Fruit fly (Drosophila melanogaster) whole organism: ENCODE measurements around the gene CG43321.
A peak's percentile ranks its signal among the peaks of the same experiment; 100 is the strongest.

Source experiments
- CG8478 ChIP-seq: fragments of >200 bp; optimal IDR thresholded peaks from 2 replicates; lab custom pipeline; 2018; ENCODE audit warnings: inconsistent platforms
- Dll ChIP-seq: fragments of >200 bp; optimal IDR thresholded peaks from 2 replicates; lab custom pipeline; 2017
- EcR ChIP-seq, 2 experiments: fragments of >200 bp; optimal IDR thresholded peaks; 2 replicates each; lab custom pipeline; 2017; ENCODE audit warnings: missing biosample characterization in 2 of 2, missing genetic modification characterization in 2 of 2, missing genetic modification reagents in 2 of 2
- pan ChIP-seq: fragments of >200 bp; optimal IDR thresholded peaks from 2 replicates; lab custom pipeline; 2017
- psq ChIP-seq: fragments of >200 bp; optimal IDR thresholded peaks from 2 replicates; lab custom pipeline; 2017
- usp ChIP-seq: fragments of >200 bp; optimal IDR thresholded peaks from 2 replicates; lab custom pipeline; 2017; ENCODE audit warnings: missing biosample characterization, missing genetic modification characterization, mixed read lengths

Gene CG43321

DNA sequence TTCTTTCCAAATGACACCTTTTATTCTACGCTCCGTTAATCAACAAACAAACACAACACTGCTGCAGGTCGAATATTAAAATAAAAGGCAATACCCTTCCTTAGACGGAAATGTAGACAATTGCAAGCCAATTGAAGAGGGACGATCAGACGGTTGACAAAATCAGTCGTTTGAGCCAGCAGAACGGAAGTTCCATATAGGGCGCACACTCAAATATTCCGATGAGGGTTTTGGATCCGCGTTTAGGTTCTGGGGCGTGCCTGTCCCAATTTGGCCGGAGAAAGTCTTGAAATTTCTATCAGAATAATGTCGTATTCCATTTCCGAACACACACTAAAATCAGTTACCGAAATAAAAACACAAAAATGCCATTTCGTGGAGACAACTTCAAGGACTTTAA, at the start of gene CG43321:
TSS of gene CG43321 (plus strand) at position 301 of the 400 bp plus-strand sequence.
- TF ChIP-seq pan (lab: Kevin White, UChicago) = no peak
- no peak for TF ChIP-seq CG8478 (lab: Kevin White, UChicago)
- TF ChIP-seq Dll (lab: Kevin White, UChicago) = no peak
- TF ChIP-seq usp = no peak
- TF ChIP-seq EcR (GFP tag; optimal IDR thresholded peaks at IDR 0.05; lab: Kevin White, UChicago) = no peak
- TF ChIP-seq psq (lab: Kevin White, UChicago) = no peak

DNA sequence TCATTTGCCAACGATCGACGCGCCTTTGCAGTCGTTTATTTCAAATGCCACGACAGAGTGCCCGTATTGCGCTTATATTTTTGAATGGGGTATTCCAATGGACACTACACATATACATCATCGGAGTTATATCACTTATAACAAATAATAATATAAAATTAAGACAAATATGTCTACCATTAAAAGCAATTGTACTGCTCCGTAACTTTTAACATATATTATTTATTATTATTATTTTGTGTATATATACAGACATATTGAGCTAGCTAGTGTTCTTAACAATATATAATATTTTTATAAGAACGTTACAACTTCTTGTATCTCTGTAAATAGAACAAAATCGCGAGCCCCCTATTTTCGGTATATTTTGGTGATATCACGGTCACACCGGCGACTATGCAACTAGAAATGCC, 48.0 kb upstream of the CG43321 start, which contains the start of the genes sip2 and Coprox:
TSS of gene sip2 (minus strand) at position 53 of the 413 bp plus-strand sequence.
TSS of gene Coprox (plus strand) at position 400 of the 413 bp plus-strand sequence.
- TF ChIP-seq Dll (lab: Kevin White, UChicago) = no peak
- TF ChIP-seq pan (lab: Kevin White, UChicago) = no peak
- TF ChIP-seq CG8478 (lab: Kevin White, UChicago) = no peak

DNA sequence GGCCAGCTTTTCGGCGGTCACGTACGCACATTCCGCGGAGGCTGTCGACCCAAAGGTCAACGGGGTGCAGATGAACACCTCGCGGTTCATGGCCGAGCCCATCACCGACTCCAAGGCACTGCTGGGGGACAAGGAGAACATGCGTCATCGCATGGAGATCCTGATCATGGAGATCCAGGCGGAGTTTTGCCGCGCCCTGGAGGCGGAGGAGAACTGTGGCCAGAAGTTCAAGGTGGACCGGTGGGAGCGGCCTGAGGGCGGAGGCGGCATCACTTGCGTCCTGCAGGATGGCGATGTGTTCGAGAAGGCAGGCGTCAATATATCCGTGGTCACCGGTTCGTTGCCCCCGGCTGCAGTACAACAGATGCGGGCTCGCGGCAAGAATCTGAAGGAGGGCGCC, 47.4 kb upstream of the CG43321 start:
- TF ChIP-seq psq (lab: Kevin White, UChicago) = no peak
- no peak for TF ChIP-seq usp
- TF ChIP-seq EcR (GFP tag; optimal IDR thresholded peaks at IDR 0.05; lab: Kevin White, UChicago) = no peak
- TF ChIP-seq Dll (lab: Kevin White, UChicago) = no peak
- no peak for TF ChIP-seq pan (lab: Kevin White, UChicago)
- TF ChIP-seq CG8478 (lab: Kevin White, UChicago) = no peak

DNA sequence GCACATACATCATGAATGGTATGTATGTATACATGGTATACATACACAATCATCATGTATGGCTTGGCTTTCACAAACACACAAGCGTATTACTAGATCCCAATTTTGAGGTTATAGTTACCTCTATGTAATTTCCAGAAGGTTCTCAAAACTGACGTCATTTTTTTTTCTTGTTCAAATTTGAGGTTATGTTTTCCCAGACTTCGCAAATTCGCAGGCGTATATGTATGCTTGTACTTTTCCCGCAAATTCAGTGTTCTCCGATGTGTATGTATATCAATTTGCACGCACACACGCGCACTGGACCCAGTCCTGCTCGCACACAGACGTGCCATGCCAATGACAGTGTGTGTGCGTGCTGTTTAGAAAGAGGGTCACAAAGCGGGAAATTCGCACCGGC, 45.8 kb upstream of the CG43321 start:
- TF ChIP-seq CG8478 (lab: Kevin White, UChicago) = no peak
- no peak for TF ChIP-seq pan (lab: Kevin White, UChicago)
- TF ChIP-seq Dll (lab: Kevin White, UChicago) = no peak
- no peak for TF ChIP-seq psq (lab: Kevin White, UChicago)
- TF ChIP-seq usp = no peak
- TF ChIP-seq EcR (GFP tag; optimal IDR thresholded peaks at IDR 0.05; lab: Kevin White, UChicago) = no peak

DNA sequence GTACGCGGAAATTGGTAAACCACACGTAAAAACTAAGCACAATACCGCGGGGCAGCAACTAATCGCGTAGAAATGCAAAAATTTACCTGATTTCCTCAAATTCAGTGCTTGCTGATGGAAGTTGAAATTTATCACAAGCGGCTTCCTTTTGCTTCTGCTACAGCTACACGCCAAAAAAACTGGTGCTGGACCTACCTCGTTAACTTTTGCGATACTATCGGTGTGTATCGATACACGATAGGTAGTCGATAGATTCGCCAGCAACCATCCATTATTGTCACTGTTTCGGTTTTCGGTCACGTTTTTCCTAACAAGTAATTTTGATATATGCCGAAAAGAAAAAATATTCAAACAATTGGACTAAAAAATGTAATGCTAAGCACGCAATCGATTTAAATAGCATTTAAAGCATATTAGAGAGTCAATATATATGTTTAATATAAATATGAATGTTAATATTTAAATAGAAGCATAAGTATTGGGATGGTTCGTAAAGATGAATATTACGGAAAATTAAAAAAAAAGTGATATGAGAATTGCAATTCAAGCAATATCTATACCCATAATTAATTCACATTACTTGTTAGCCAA, 44.5 kb upstream of the CG43321 start, which contains the start of gene Sumo:
TSS of gene Sumo (minus strand) at position 223 of the 591 bp plus-strand sequence.
- TF ChIP-seq pan (lab: Kevin White, UChicago) (no peak), psq (lab: Kevin White, UChicago) (no peak), CG8478 (lab: Kevin White, UChicago) (no peak), usp (no peak), Dll (lab: Kevin White, UChicago) (no peak), EcR (GFP tag; optimal IDR thresholded peaks at IDR 0.05; lab: Kevin White, UChicago) (no peak)

DNA sequence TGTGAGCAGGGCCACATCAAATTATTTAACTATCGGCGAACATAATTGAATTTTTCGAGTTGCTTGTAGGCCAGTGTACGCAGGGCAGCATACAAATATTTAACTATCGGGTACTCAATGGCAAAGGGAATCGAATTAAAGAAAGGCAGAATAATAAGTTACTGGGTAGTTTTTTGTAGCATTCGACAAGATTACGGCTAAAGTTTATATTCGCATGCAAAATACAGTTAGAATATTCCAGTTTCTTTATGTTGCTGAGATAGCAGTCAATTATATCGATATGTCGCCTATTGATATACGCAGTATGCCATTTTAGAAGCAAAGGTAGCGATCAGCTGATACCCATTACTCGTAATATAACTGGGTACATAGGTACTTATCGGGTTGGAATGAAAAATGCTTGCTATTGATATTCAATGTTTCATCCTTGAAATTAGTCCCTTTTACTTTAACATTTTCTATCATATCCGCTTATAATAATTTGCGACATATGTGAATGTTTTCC, 44.0 kb upstream of the CG43321 start:
- TF ChIP-seq pan (lab: Kevin White, UChicago) (peak; percentile 89), EcR (GFP tag; optimal IDR thresholded peaks at IDR 0.05; lab: Kevin White, UChicago) (no peak)

DNA sequence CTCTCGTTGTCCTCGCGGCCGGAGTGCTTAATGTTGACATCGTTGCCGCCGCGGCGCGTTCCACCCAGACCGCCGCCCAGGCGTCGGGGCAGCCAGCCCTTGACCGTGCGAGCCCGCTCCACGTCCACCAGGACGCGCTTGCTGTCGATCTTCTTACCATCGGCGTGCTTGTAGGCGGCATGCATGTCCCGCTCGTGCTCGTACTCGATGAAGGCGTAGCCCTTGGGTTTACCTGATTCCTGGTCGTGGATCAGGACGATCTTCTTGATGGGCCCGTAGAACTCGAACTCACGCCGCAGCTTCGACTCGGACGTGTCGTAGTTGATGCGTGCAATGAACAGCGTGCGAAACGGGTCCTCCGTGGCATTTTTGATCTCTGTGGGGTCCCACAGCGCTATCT, 41.2 kb upstream of the CG43321 start:
- TF ChIP-seq CG8478 (lab: Kevin White, UChicago) (no peak), pan (lab: Kevin White, UChicago) (no peak), Dll (lab: Kevin White, UChicago) (no peak), psq (lab: Kevin White, UChicago) (no peak), EcR (GFP tag; optimal IDR thresholded peaks at IDR 0.05; lab: Kevin White, UChicago) (no peak), usp (no peak)

DNA sequence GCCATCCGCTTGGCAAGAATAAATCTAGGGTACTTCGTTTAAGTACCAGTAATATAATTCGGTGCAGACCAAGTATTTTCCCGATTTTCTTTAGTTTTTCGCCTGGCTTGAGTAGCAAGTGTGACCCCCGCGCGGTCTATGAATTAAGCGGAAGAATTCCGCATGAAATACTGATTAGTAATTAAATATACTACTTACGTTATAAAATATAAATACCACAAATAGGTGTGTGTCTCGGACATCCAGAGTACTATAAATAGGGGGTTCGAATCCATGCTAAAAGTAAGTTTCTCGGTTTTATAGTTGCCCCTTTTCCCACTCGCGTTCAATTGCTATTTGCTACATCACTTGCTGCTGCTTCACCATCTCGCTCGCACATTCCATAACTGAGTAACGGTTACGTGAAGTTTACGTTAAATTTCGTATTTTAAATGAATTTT, 40.4 kb upstream of the CG43321 start, which contains the start of gene snRNP-U1-70K:
TSS of gene snRNP-U1-70K (minus strand) at position 141 of the 440 bp plus-strand sequence.
- no peak for TF ChIP-seq usp
- no peak for TF ChIP-seq EcR (GFP tag; optimal IDR thresholded peaks at IDR 0.05; lab: Kevin White, UChicago)
- no peak for TF ChIP-seq psq (lab: Kevin White, UChicago)
- no peak for TF ChIP-seq CG8478 (lab: Kevin White, UChicago)
- TF ChIP-seq Dll (lab: Kevin White, UChicago) = no peak
- no peak for TF ChIP-seq pan (lab: Kevin White, UChicago)

DNA sequence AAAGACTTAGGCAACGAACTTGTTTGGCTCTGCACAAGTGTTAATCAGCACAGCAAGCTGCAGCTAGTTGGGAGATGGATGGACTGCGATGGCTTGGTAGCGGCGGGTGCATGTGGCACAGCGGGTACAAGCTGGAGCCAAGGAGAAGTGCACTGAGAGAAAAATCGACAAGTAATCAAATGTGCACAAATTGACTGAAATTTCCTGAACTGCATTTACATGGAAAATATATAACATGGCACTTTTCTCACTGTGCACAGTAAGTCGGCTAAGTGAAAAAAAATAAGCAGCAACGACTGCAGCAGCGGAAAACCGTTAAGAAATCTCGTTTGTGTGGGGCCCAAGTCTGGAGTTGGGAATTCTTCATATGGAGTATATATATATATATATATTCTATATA, 21.0 kb upstream of the CG43321 start:
- TF ChIP-seq pan (lab: Kevin White, UChicago) = no peak
- TF ChIP-seq EcR (GFP tag; optimal IDR thresholded peaks at IDR 0.05; lab: Kevin White, UChicago) = no peak
- TF ChIP-seq CG8478 (lab: Kevin White, UChicago) = no peak
- no peak for TF ChIP-seq psq (lab: Kevin White, UChicago)
- TF ChIP-seq usp = no peak
- TF ChIP-seq Dll (lab: Kevin White, UChicago) = no peak

DNA sequence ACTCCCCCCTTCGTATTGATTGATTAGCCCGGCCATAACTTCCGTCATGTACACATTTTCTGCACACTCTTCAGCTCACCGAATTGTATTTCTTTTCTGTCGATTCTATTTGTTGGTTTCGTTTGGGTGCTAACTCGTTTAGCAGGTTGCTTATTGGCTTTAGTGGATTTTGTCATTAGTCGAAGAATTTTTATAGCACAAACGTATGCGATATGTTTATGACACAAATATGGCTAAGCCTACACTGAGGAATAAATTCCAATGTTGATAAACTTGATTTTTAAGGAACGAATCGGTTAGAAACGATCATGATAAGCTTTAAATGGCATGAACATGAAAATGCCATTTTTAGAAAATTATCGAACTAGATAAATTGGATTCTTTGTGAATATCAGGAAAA, 13.3 kb upstream of the CG43321 start:
- TF ChIP-seq pan (lab: Kevin White, UChicago) (no peak), CG8478 (lab: Kevin White, UChicago) (no peak), psq (lab: Kevin White, UChicago) (no peak), Dll (lab: Kevin White, UChicago) (no peak), EcR (GFP tag; optimal IDR thresholded peaks at IDR 0.05; lab: Kevin White, UChicago) (no peak)

DNA sequence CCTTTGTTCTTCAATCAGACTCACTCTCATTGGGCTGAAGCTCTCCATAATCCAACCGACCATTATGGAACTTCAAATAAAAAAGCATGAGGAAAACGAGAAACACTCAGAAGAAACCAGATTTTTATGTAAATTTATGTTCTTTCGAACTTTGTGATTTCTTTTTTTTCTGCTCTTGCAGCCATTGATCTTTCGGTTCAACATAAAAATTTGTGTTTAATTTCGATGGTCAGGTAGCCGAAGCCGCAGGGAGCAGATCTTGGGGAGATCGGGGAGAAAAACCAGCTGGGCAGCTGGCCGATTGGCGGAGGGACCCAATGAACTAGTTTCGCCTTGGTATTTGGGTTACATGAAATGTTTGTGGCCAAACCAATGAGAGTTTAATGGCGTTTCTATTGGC, 7.8 kb upstream of the CG43321 start:
- no peak for TF ChIP-seq usp
- TF ChIP-seq EcR (GFP tag; optimal IDR thresholded peaks at IDR 0.05; lab: Kevin White, UChicago) = no peak
- no peak for TF ChIP-seq CG8478 (lab: Kevin White, UChicago)
- TF ChIP-seq pan (lab: Kevin White, UChicago) = no peak
- TF ChIP-seq Dll (lab: Kevin White, UChicago) = no peak
- no peak for TF ChIP-seq psq (lab: Kevin White, UChicago)

DNA sequence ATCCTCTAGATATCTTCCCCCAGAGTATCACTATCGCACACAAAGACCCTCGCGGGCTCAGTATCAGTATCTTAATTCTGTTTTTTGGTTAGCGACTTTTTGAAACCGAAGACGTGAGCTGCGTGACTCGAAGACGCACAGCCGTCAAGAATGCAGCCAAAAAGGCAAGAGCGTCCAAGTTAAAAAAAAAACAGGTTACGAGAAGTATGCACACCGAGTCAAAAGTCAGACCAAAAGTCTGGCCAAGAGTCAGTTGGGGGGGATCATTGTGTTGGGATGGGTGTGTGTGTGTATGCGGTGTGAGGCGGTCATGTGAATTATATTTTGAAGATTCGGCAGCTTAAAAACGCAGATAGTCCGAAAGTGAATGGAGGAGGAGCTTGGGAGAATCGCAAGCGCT, 6.6 kb upstream of the CG43321 start:
- no peak for TF ChIP-seq Dll (lab: Kevin White, UChicago)
- no peak for TF ChIP-seq psq (lab: Kevin White, UChicago)
- no peak for TF ChIP-seq EcR (GFP tag; optimal IDR thresholded peaks at IDR 0.05; lab: Kevin White, UChicago)
- no peak for TF ChIP-seq CG8478 (lab: Kevin White, UChicago)
- no peak for TF ChIP-seq usp
- TF ChIP-seq pan (lab: Kevin White, UChicago) = no peak
